Worm (Caenorhabditis elegans) whole organism, early embryonic: ENCODE measurements around the gene pals-16.
"Not testable (repeated sequence)": the region's sequence is repeated elsewhere in the genome, so short reads cannot be mapped to it uniquely, and the experiment has no call there.

Experiments used
- ama-1 ChIP-seq: fragments of 150-350 bp; optimal IDR thresholded peaks from 2 replicates; lab custom pipeline; 2014
- scrt-1 ChIP-seq: fragments of 200-800 bp; sonication (Bioruptor generic); IDR thresholded peaks from 2 replicates; pipeline ENCODE4 v1.3.6; 2022; ENCODE audit warnings: missing genetic modification characterization, missing compliant biosample characterization
- sea-1 ChIP-seq: fragments of 200-800 bp; sonication (Bioruptor generic); conservative IDR thresholded peaks from 2 replicates; pipeline ENCODE4 v1.3.6; 2022; ENCODE audit warnings: missing genetic modification characterization, missing compliant biosample characterization

ce11 chrIII:1357973-1358372, 41.8 kb upstream of the pals-16 start, which contains the start of gene Y82E9BR.8:
- TF ChIP-seq sea-1 (GFP tag; lab: Robert Waterston, UW); scrt-1 (GFP tag; lab: Robert Waterston, UW); ama-1 (lab: Kevin White, UChicago): not testable (repeated sequence)
